Fruit fly (Drosophila melanogaster): ENCODE measurements around the gene CG34316.

The CG34316 gene

DNA sequence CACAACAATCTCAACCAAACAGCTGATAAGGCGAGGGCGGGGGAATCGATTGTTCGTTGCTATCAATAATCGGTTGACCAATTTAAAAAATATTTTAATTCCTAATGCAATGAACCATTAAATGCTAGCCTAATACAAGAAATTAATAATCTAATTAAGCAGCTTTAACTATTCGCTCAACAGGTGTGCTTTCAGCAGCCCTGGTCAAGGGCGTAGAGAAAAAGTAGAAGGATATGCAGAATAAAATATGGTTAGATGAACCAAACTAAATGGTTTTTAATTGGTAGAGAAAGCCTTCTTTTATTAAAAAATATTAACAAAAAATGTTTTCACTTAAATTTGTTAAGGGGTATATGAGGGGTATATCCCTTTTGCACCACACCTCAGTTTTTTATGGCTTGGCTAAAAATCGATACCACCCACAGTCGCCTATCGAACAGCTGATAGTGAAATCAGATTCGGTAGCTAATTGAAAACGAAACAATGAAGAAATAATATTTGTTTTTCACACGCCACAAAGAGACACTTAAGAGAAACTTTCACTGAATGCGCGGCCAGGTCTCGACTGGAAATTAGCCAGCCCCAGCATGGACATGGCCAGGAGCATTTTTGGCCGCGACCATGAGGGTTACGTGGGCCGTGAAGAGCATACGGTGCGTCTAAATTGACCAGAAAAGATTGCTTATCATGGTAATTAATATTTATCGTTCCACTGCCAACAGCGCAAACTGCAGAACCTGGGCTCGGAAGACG lies 11.4 kb upstream of the CG34316 start, which contains the start of the genes SIDL and CG12241 (continued):
- peak; percentile 31; the same call in 1 of the 2 replicates for TF ChIP-seq crol (GFP tag; IDR thresholded peaks at IDR 0.05)
- no peak for TF ChIP-seq pita (GFP tag; optimal IDR thresholded peaks at IDR 0.05)
- no peak for TF ChIP-seq CG2875 (GFP tag; optimal IDR thresholded peaks at IDR 0.05)
- TF ChIP-seq Atf6 (GFP tag; IDR thresholded peaks at IDR 0.05), result peak; percentile 58
- TF ChIP-seq sisA (GFP tag; IDR thresholded peaks at IDR 0.05), result peak; percentile 91
- peak; percentile 92 for TF ChIP-seq CG4730 (GFP tag; IDR thresholded peaks at IDR 0.05)
- TF ChIP-seq ac (GFP tag; optimal IDR thresholded peaks at IDR 0.05), result no peak
- TF ChIP-seq tup (GFP tag; optimal IDR thresholded peaks at IDR 0.05), result no peak
- TF ChIP-seq NfI (GFP tag; optimal IDR thresholded peaks at IDR 0.05), result peak; percentile 38
- TF ChIP-seq Dfd (GFP tag; optimal IDR thresholded peaks at IDR 0.05), result no peak
- TF ChIP-seq Optix (GFP tag; IDR thresholded peaks at IDR 0.05), result peak; percentile 23; the same call in 1 of the 3 replicates
- TF ChIP-seq Nf-YA (GFP tag; IDR thresholded peaks at IDR 0.05), result peak; percentile 84
- TF ChIP-seq CG5953 (GFP tag; IDR thresholded peaks at IDR 0.05), result no peak
- peak; percentile 63 for TF ChIP-seq Bteb2 (GFP tag; optimal IDR thresholded peaks at IDR 0.05)
- TF ChIP-seq CG6689 (GFP tag; IDR thresholded peaks at IDR 0.05), result peak; percentile 96
- TF ChIP-seq rib (GFP tag; IDR thresholded peaks at IDR 0.05), result peak; percentile 91
- TF ChIP-seq CG7745 (tag; optimal IDR thresholded peaks at IDR 0.05), result no peak
- TF ChIP-seq CG15269 (tag; optimal IDR thresholded peaks at IDR 0.05), result no peak
- TF ChIP-seq CG11085 (GFP tag; IDR thresholded peaks at IDR 0.05), result peak; percentile 89
- no peak for TF ChIP-seq CG30431 (GFP tag; optimal IDR thresholded peaks at IDR 0.05)
- TF ChIP-seq CG8924 (tag; optimal IDR thresholded peaks at IDR 0.05), result peak; percentile 79
- no peak for TF ChIP-seq ash1 (GFP tag; optimal IDR thresholded peaks at IDR 0.05)
- TF ChIP-seq h (optimal IDR thresholded peaks at IDR 0.05), result no peak
- TF ChIP-seq CG6813 (GFP tag; optimal IDR thresholded peaks at IDR 0.05), result no peak
- no peak for TF ChIP-seq sens-2 (GFP tag; IDR thresholded peaks at IDR 0.05)
- TF ChIP-seq CG2116 (GFP tag; optimal IDR thresholded peaks at IDR 0.05), result peak; percentile 79
- TF ChIP-seq CG12071 (GFP tag; optimal IDR thresholded peaks at IDR 0.05), result no peak
- no peak for TF ChIP-seq lab (GFP tag; optimal IDR thresholded peaks at IDR 0.05)
- no peak for TF ChIP-seq prd (optimal IDR thresholded peaks at IDR 0.05)
- TF ChIP-seq prd (GFP tag; IDR thresholded peaks at IDR 0.05), result peak; percentile 96
- TF ChIP-seq CG3281 (GFP tag; optimal IDR thresholded peaks at IDR 0.05), result peak; percentile 83
- TF ChIP-seq CG6765 (GFP tag; optimal IDR thresholded peaks at IDR 0.05), result peak; percentile 68
- TF ChIP-seq CG14965 (GFP tag; optimal IDR thresholded peaks at IDR 0.05; ENCODE audit: borderline replicate concordance), result no peak
- peak; percentile 24; the same call in 1 of the 2 replicates for TF ChIP-seq CG10366 (GFP tag; IDR thresholded peaks at IDR 0.05)
- TF ChIP-seq CG8359 (GFP tag; optimal IDR thresholded peaks at IDR 0.05; ENCODE audit: borderline replicate concordance), result no peak
- peak; percentile 68 for TF ChIP-seq exex (tag; optimal IDR thresholded peaks at IDR 0.05)
- no peak for TF ChIP-seq chinmo (GFP tag; IDR thresholded peaks at IDR 0.05; ENCODE audit: partially characterized antibody)
- peak; percentile 73 for TF ChIP-seq CG10147 (GFP tag; optimal IDR thresholded peaks at IDR 0.05)
- TF ChIP-seq CG10565 (GFP tag; optimal IDR thresholded peaks at IDR 0.05), result peak; percentile 16
- TF ChIP-seq Hmx (GFP tag; optimal IDR thresholded peaks at IDR 0.05), result no peak
- peak; percentile 76 for TF ChIP-seq row (GFP tag; IDR thresholded peaks at IDR 0.05)
- TF ChIP-seq MTF-1 (GFP tag; optimal IDR thresholded peaks at IDR 0.05; ENCODE audit: borderline replicate concordance), result peak; percentile 32
- peak; percentile 49 for TF ChIP-seq Myb (GFP tag; optimal IDR thresholded peaks at IDR 0.05)
- TF ChIP-seq ato (GFP tag; IDR thresholded peaks at IDR 0.05; ENCODE audit: partially characterized antibody), result no peak
- no peak for TF ChIP-seq CkIIα-i1 (GFP tag; IDR thresholded peaks at IDR 0.05)
- peak; percentile 78 for TF ChIP-seq Gsc (GFP tag; IDR thresholded peaks at IDR 0.05)
- peak; percentile 46 for TF ChIP-seq gcm (GFP tag; optimal IDR thresholded peaks at IDR 0.05)
- no peak for TF ChIP-seq Tbp (GFP tag; optimal IDR thresholded peaks at IDR 0.05)
- TF ChIP-seq CG3407 (GFP tag; optimal IDR thresholded peaks at IDR 0.05), result peak; percentile 44
- peak; percentile 89 for TF ChIP-seq CG13624 (GFP tag; optimal IDR thresholded peaks at IDR 0.05)

All from whole organism, embryonic.